Worm (Caenorhabditis elegans) whole organism, L1 larva: ENCODE data around the gene nep-16.

Source experiments
- C04F5.9 ChIP-seq: sonication (generic microtip); optimal IDR thresholded peaks from 2 replicates; lab custom pipeline; 2016; ENCODE audit warnings: missing genetic modification characterization, missing compliant biosample characterization
- Y116A8C.19 ChIP-seq: sonication (generic microtip); optimal IDR thresholded peaks from 2 replicates; lab custom pipeline; 2016; ENCODE audit warnings: missing compliant biosample characterization, missing genetic modification characterization, borderline replicate concordance
- blmp-1 ChIP-seq: fragments of 150-350 bp; optimal IDR thresholded peaks from 2 replicates; lab custom pipeline; 2014; ENCODE audit warnings: missing biosample characterization, missing genetic modification characterization
- ceh-63 ChIP-seq: fragments of 200-800 bp; sonication (Bioruptor generic); optimal IDR thresholded peaks from 2 replicates; lab custom pipeline; 2018; ENCODE audit warnings: mild to moderate bottlenecking, missing genetic modification characterization, missing compliant biosample characterization
- ceh-8 ChIP-seq: fragments of 200-800 bp; sonication (Bioruptor generic); optimal IDR thresholded peaks from 2 replicates; lab custom pipeline; 2018; ENCODE audit warnings: mild to moderate bottlenecking, missing genetic modification characterization, moderate library complexity, missing compliant biosample characterization
- ceh-82 ChIP-seq, 3 experiments: fragments of 150-350 bp in 1 of 3; sonication (generic microtip) in 2 of 3; optimal IDR thresholded peaks; 2 replicates each; lab custom pipeline; 2014 to 2017; ENCODE audit warnings: missing biosample characterization in 3 of 3, missing genetic modification characterization in 3 of 3
- ceh-88 ChIP-seq: fragments of 200-800 bp; sonication (Bioruptor generic); IDR thresholded peaks from 2 replicates; pipeline ENCODE4 v1.3.6; 2022; ENCODE audit warnings: missing genetic modification characterization, missing compliant biosample characterization
- ces-1 ChIP-seq: fragments of 150-350 bp; optimal IDR thresholded peaks from 2 replicates; lab custom pipeline; 2014; ENCODE audit warnings: missing biosample characterization, missing genetic modification reagents, missing genetic modification characterization
- dsc-1 ChIP-seq: sonication (generic microtip); optimal IDR thresholded peaks from 2 replicates; lab custom pipeline; 2016; ENCODE audit warnings: mild to moderate bottlenecking, missing genetic modification characterization, missing compliant biosample characterization
- efl-3 ChIP-seq: fragments of 200-800 bp; sonication (Bioruptor generic); optimal IDR thresholded peaks from 2 replicates; lab custom pipeline; 2018; ENCODE audit warnings: mild to moderate bottlenecking, missing genetic modification characterization, missing compliant biosample characterization
- egl-13 ChIP-seq: sonication (generic microtip); optimal IDR thresholded peaks from 2 replicates; lab custom pipeline; 2016; ENCODE audit warnings: missing genotype, missing genetic modification reagents, missing genetic modification characterization, missing compliant biosample characterization
- elt-2 ChIP-seq: sonication (generic microtip); optimal IDR thresholded peaks from 2 replicates; lab custom pipeline; 2016; ENCODE audit warnings: missing genetic modification characterization, mild to moderate bottlenecking, inconsistent platforms, missing compliant biosample characterization, missing genetic modification reagents
- fkh-10 ChIP-seq: sonication (generic microtip); optimal IDR thresholded peaks from 2 replicates; lab custom pipeline; 2017; ENCODE audit warnings: missing biosample characterization, missing genetic modification reagents, missing genetic modification characterization
- fkh-8 ChIP-seq: sonication (generic microtip); optimal IDR thresholded peaks from 2 replicates; lab custom pipeline; 2016; ENCODE audit warnings: mild to moderate bottlenecking, missing genetic modification characterization, missing compliant biosample characterization
- fos-1 ChIP-seq: fragments of 150-350 bp; optimal IDR thresholded peaks from 2 replicates; lab custom pipeline; 2014; ENCODE audit warnings: missing biosample characterization, missing genetic modification characterization
- hlh-4 ChIP-seq: sonication (generic microtip); optimal IDR thresholded peaks from 2 replicates; lab custom pipeline; 2016; ENCODE audit warnings: mild to moderate bottlenecking, missing genetic modification characterization, missing compliant biosample characterization
- hpl-2 ChIP-seq: fragments of 150-350 bp; optimal IDR thresholded peaks from 2 replicates; lab custom pipeline; 2014; ENCODE audit warnings: missing biosample characterization, missing genetic modification reagents, missing genetic modification characterization
- irx-1 ChIP-seq: sonication (generic microtip); optimal IDR thresholded peaks from 2 replicates; lab custom pipeline; 2016; ENCODE audit warnings: missing genetic modification characterization, missing compliant biosample characterization
- isw-1 ChIP-seq: fragments of 200-800 bp; sonication (Bioruptor generic); IDR thresholded peaks from 2 replicates; pipeline ENCODE4 v1.3.6; 2022; ENCODE audit warnings: missing genetic modification characterization, missing compliant biosample characterization
- jun-1 ChIP-seq: fragments of 150-350 bp; optimal IDR thresholded peaks from 2 replicates; lab custom pipeline; 2014; ENCODE audit warnings: missing biosample characterization, missing genetic modification reagents, missing genetic modification characterization
- lin-13 ChIP-seq: fragments of 150-350 bp; optimal IDR thresholded peaks from 2 replicates; lab custom pipeline; 2014; ENCODE audit warnings: missing biosample characterization, missing genetic modification reagents, missing genetic modification characterization
- lin-14 ChIP-seq: fragments of 200-800 bp; sonication (Bioruptor generic); optimal IDR thresholded peaks from 2 replicates; lab custom pipeline; 2018; ENCODE audit warnings: mild to moderate bottlenecking, missing genetic modification characterization, moderate library complexity, missing compliant biosample characterization
- lin-15B ChIP-seq: fragments of 150-350 bp; sonication (generic microtip); optimal IDR thresholded peaks from 3 replicates; lab custom pipeline; 2014; ENCODE audit warnings: missing biosample characterization, missing genetic modification characterization
- lin-35 ChIP-seq, 2 experiments: fragments of 150-350 bp; optimal IDR thresholded peaks; 2 replicates each; lab custom pipeline; 2014; ENCODE audit warnings: missing biosample characterization in 2 of 2, missing genetic modification characterization in 2 of 2, missing genetic modification reagents in 2 of 2
- lin-39 ChIP-seq: fragments of 150-350 bp; optimal IDR thresholded peaks from 2 replicates; lab custom pipeline; 2014; ENCODE audit warnings: missing biosample characterization, missing genetic modification reagents, missing genetic modification characterization
- mdl-1 ChIP-seq, 2 experiments: fragments of 150-350 bp; optimal IDR thresholded peaks; 2 replicates each; lab custom pipeline; 2014 to 2017; ENCODE audit warnings: missing biosample characterization in 2 of 2, missing genetic modification characterization in 2 of 2, inconsistent platforms in 1 of 2
- mef-2 ChIP-seq: fragments of 150-350 bp; optimal IDR thresholded peaks from 2 replicates; lab custom pipeline; 2014; ENCODE audit warnings: missing biosample characterization, missing genetic modification characterization
- mep-1 ChIP-seq: fragments of 150-350 bp; optimal IDR thresholded peaks from 2 replicates; lab custom pipeline; 2014; ENCODE audit warnings: missing biosample characterization, missing genetic modification characterization
- nhr-11 ChIP-seq: fragments of 150-350 bp; optimal IDR thresholded peaks from 2 replicates; lab custom pipeline; 2014; ENCODE audit warnings: missing biosample characterization, missing genetic modification characterization
- nhr-12 ChIP-seq: sonication (generic microtip); optimal IDR thresholded peaks from 2 replicates; lab custom pipeline; 2017; ENCODE audit warnings: missing biosample characterization, missing genetic modification characterization
- nhr-19 ChIP-seq: fragments of 200-800 bp; sonication (Bioruptor generic); conservative IDR thresholded peaks from 2 replicates; pipeline ENCODE4 v1.3.6; 2022; ENCODE audit warnings: missing genetic modification characterization, missing compliant biosample characterization
- nhr-20 ChIP-seq: sonication (generic microtip); optimal IDR thresholded peaks from 2 replicates; lab custom pipeline; 2016; ENCODE audit warnings: mild to moderate bottlenecking, missing genetic modification characterization, missing compliant biosample characterization
- nhr-28 ChIP-seq: fragments of 150-350 bp; optimal IDR thresholded peaks from 2 replicates; lab custom pipeline; 2014; ENCODE audit warnings: missing biosample characterization, missing genetic modification characterization
- nhr-71 ChIP-seq: sonication (generic microtip); optimal IDR thresholded peaks from 2 replicates; lab custom pipeline; 2016; ENCODE audit warnings: mild to moderate bottlenecking, missing genetic modification characterization, moderate library complexity, missing compliant biosample characterization
- nhr-77 ChIP-seq: fragments of 150-350 bp; optimal IDR thresholded peaks from 2 replicates; lab custom pipeline; 2014; ENCODE audit warnings: missing biosample characterization, missing genetic modification characterization
- nhr-84 ChIP-seq: sonication (generic microtip); optimal IDR thresholded peaks from 2 replicates; lab custom pipeline; 2017; ENCODE audit warnings: missing biosample characterization, missing genetic modification characterization
- nhr-85 ChIP-seq: sonication (generic microtip); peaks from one replicate; lab custom pipeline; 2016; ENCODE audit warnings: missing genetic modification characterization, inconsistent platforms, missing compliant biosample characterization
- pag-3 ChIP-seq: sonication (generic microtip); optimal IDR thresholded peaks from 2 replicates; lab custom pipeline; 2017; ENCODE audit warnings: missing genetic modification characterization, mild to moderate bottlenecking, missing compliant biosample characterization, antibody characterized with exemption, borderline replicate concordance; ENCODE audit not compliant: insufficient read depth
- pax-3 ChIP-seq: fragments of 200-800 bp; sonication (Bioruptor generic); optimal IDR thresholded peaks from 2 replicates; lab custom pipeline; 2018; ENCODE audit warnings: mild to moderate bottlenecking, missing genetic modification characterization, moderate library complexity, missing compliant biosample characterization
- rnt-1 ChIP-seq: sonication (generic microtip); optimal IDR thresholded peaks from 2 replicates; lab custom pipeline; 2016; ENCODE audit warnings: mild to moderate bottlenecking, missing genetic modification characterization, moderate library complexity, missing compliant biosample characterization
- snpc-4 ChIP-seq: fragments of 150-350 bp; optimal IDR thresholded peaks from 2 replicates; lab custom pipeline; 2014; ENCODE audit warnings: missing biosample characterization, missing genetic modification characterization
- sox-4 ChIP-seq: sonication (generic microtip); optimal IDR thresholded peaks from 2 replicates; lab custom pipeline; 2016; ENCODE audit warnings: missing genetic modification characterization, missing compliant biosample characterization
- sptf-1 ChIP-seq: fragments of 150-350 bp; optimal IDR thresholded peaks from 2 replicates; lab custom pipeline; 2014; ENCODE audit warnings: missing biosample characterization, missing genetic modification characterization
- sup-37 ChIP-seq: fragments of 200-800 bp; sonication (Bioruptor generic); optimal IDR thresholded peaks from 2 replicates; lab custom pipeline; 2018; ENCODE audit warnings: mild to moderate bottlenecking, missing genetic modification characterization, missing compliant biosample characterization
- swsn-7 ChIP-seq: sonication (generic microtip); optimal IDR thresholded peaks from 2 replicates; lab custom pipeline; 2016; ENCODE audit warnings: missing genetic modification characterization, missing compliant biosample characterization
- tbx-2 ChIP-seq: sonication (generic microtip); optimal IDR thresholded peaks from 2 replicates; lab custom pipeline; 2016; ENCODE audit warnings: missing genetic modification characterization, missing compliant biosample characterization
- tlp-1 ChIP-seq: fragments of 150-350 bp; optimal IDR thresholded peaks from 2 replicates; lab custom pipeline; 2014; ENCODE audit warnings: missing biosample characterization, missing genetic modification characterization
- unc-130 ChIP-seq: fragments of 150-350 bp; optimal IDR thresholded peaks from 2 replicates; lab custom pipeline; 2017; ENCODE audit warnings: missing biosample characterization, missing genetic modification characterization, inconsistent platforms
- unc-30 ChIP-seq: sonication (generic microtip); optimal IDR thresholded peaks from 2 replicates; lab custom pipeline; 2017; ENCODE audit warnings: missing biosample characterization, missing genetic modification characterization
- unc-62 ChIP-seq: fragments of 150-350 bp; optimal IDR thresholded peaks from 2 replicates; lab custom pipeline; 2014; ENCODE audit warnings: missing biosample characterization, missing genetic modification reagents, missing genetic modification characterization
- unc-98 ChIP-seq: fragments of 200-800 bp; sonication (Bioruptor generic); IDR thresholded peaks from 2 replicates; pipeline ENCODE4 v1.3.6; 2022; ENCODE audit warnings: missing genetic modification characterization, missing compliant biosample characterization
- vab-15 ChIP-seq: sonication (generic microtip); optimal IDR thresholded peaks from 2 replicates; lab custom pipeline; 2017; ENCODE audit warnings: missing genotype, mild to moderate bottlenecking, missing genetic modification characterization, missing compliant biosample characterization
- xbp-1 ChIP-seq: sonication (generic microtip); optimal IDR thresholded peaks from 2 replicates; lab custom pipeline; 2016; ENCODE audit warnings: missing genetic modification characterization, missing compliant biosample characterization

nep-16 gene

DNA sequence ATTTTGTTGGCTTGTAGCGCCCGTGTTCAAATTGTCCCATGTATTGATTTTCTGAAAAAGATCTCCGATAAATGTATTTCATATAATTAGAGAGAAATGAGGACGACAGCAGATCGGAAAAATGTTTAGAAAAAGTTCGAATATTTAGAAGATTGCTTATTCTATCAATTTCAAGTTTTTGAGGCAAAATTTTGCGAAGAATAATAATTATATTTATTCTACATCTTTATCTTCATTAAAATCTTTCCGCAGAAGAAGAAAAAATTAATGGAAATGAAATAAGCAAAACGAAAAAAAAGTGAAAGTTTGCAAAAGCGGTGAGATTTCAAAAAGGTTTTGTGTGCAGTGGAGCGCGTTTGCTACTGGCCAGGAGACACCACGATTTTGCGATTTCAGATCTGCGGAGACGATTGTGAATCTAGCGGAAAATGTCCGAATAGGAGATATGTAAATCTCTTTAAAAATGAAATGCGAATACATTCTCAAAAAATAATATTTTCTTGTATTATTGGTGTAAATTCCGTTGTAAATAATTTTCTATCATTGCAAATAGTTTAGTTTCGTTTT, 12.6 kb upstream of the nep-16 start, which contains the start of gene nrde-4 (continued):
- TF ChIP-seq jun-1 (peak; percentile 22), nhr-28 (tag; lab: Kevin White, UChicago) (no peak), vab-15 (tag; lab: Kevin White, UChicago) (no peak), dsc-1 (tag; lab: Kevin White, UChicago) (peak; percentile 30), elt-2 (no peak), pag-3 (tag; lab: Kevin White, UChicago) (peak; percentile 70), ceh-8 (no peak), tlp-1 (tag; lab: Kevin White, UChicago) (no peak), unc-30 (tag; lab: Kevin White, UChicago) (no peak), blmp-1 (peak; percentile 99), snpc-4 (tag; lab: Kevin White, UChicago) (peak; percentile 65), ceh-63 (no peak), tbx-2 (peak; percentile 50), rnt-1 (tag; lab: Kevin White, UChicago) (peak; percentile 88), efl-3 (GFP tag; lab: Kevin White, UChicago) (no peak), ces-1 (GFP tag; lab: Kevin White, UChicago) (no peak), fos-1 (tag; lab: Kevin White, UChicago) (peak; percentile 11), pax-3 (tag; lab: Kevin White, UChicago) (no peak), hlh-4 (tag; lab: Kevin White, UChicago) (no peak), ceh-82 (tag; optimal IDR thresholded peaks at IDR 0.05; lab: Kevin White, UChicago) (peak; percentile 65 to 77 (median 69)), Y116A8C.19 (tag; lab: Kevin White, UChicago) (no peak), C04F5.9 (no peak), sox-4 (tag; lab: Kevin White, UChicago) (no peak), unc-62 (no peak), ceh-88 (no peak), unc-130 (tag; lab: Kevin White, UChicago) (peak; percentile 34), egl-13 (tag; lab: Kevin White, UChicago) (peak; percentile 14), nhr-20 (tag; lab: Kevin White, UChicago) (peak; percentile 63), hpl-2 (GFP tag; lab: Kevin White, UChicago) (no peak), nhr-11 (tag; lab: Kevin White, UChicago) (no peak), lin-14 (GFP tag; lab: Kevin White, UChicago) (peak; percentile 84), fkh-10 (no peak), lin-13 (peak; percentile 67), sptf-1 (tag; lab: Kevin White, UChicago) (no peak), nhr-85 (tag; lab: Kevin White, UChicago) (peak; percentile 73), nhr-12 (tag; lab: Kevin White, UChicago) (no peak), mef-2 (no peak), lin-39 (tag; lab: Kevin White, UChicago) (no peak), isw-1 (GFP tag; lab: Robert Waterston, UW) (peak; percentile 43), unc-98 (GFP tag; lab: Robert Waterston, UW) (no peak), irx-1 (tag; lab: Kevin White, UChicago) (no peak), nhr-84 (tag; lab: Kevin White, UChicago) (no peak), nhr-71 (peak; percentile 77), lin-15B (tag; lab: Kevin White, UChicago) (peak; percentile 82), lin-35 (GFP tag; optimal IDR thresholded peaks at IDR 0.05; lab: Kevin White, UChicago) (peak; percentile 54 to 85), nhr-77 (tag; lab: Kevin White, UChicago) (peak; percentile 54), nhr-19 (GFP tag; lab: Robert Waterston, UW) (peak; percentile 15; the same call in 1 of the 2 replicates), xbp-1 (tag; lab: Kevin White, UChicago) (peak; percentile 61), mep-1 (tag; lab: Kevin White, UChicago) (peak; percentile 81), fkh-8 (tag; lab: Kevin White, UChicago) (peak; percentile 66), mdl-1 (tag; optimal IDR thresholded peaks at IDR 0.05; lab: Kevin White, UChicago) (peak in 1 of 2 experiments; percentile 8), sup-37 (GFP tag; lab: Kevin White, UChicago) (no peak), swsn-7 (tag; lab: Kevin White, UChicago) (peak; percentile 61)
